Comparison of ENCODE assay signal across 2 fruit fly cellular contexts in genomic region chr3R:29682152-29682600, dm6.
TF ChIP-seq lines count a peak whose summit lies in the region.

CG7582 (minus strand) TSS chr3R:29682278.
Gycalpha99B (plus strand) TSS chr3R:29682503.

TF ChIP-seq in whole organism, embryonic, 481 proteins besides CTCF, POLR2A, EP300 and RAD21 (continued from another document):
- peak; percentile 22; the same call in 1 of the 2 replicates for TF ChIP-seq CG32532 (GFP tag; IDR thresholded peaks at IDR 0.05; lab: Robert Waterston, UW)
- TF ChIP-seq kni (GFP tag; optimal IDR thresholded peaks at IDR 0.05; lab: Kevin White, UChicago), result peak; percentile 49
- peak; percentile 71 for TF ChIP-seq nerfin-1 (tag; optimal IDR thresholded peaks at IDR 0.05; lab: Kevin White, UChicago)
- peak in 1 of 2 experiments; percentile 80 for TF ChIP-seq Pdp1 (GFP tag; optimal IDR thresholded peaks at IDR 0.05; lab: Kevin White, UChicago)
- TF ChIP-seq btn (GFP tag; optimal IDR thresholded peaks at IDR 0.05; lab: Kevin White, UChicago), result no peak
- peak; percentile 91; the same call in 2 of the 4 replicates for TF ChIP-seq chinmo (GFP tag; IDR thresholded peaks at IDR 0.05; lab: Robert Waterston, UW; ENCODE audit: partially characterized antibody)
- no peak for TF ChIP-seq bsh (GFP tag; optimal IDR thresholded peaks at IDR 0.05; lab: Kevin White, UChicago)
- TF ChIP-seq Lim3 (GFP tag; IDR thresholded peaks at IDR 0.05; lab: Robert Waterston, UW), result no peak
- no peak for TF ChIP-seq Oaz (GFP tag; IDR thresholded peaks at IDR 0.05; lab: Robert Waterston, UW)
- TF ChIP-seq Trl (optimal IDR thresholded peaks at IDR 0.05; lab: Kevin White, UChicago), result peak; percentile 87 to 89
- no peak for TF ChIP-seq Trl (GFP tag; optimal IDR thresholded peaks at IDR 0.05; lab: Kevin White, UChicago)
- peak; percentile 35; the same call in 1 of the 4 replicates for TF ChIP-seq Dll (GFP tag; IDR thresholded peaks at IDR 0.05; lab: Robert Waterston, UW; ENCODE audit: partially characterized antibody)
- TF ChIP-seq ac (GFP tag; optimal IDR thresholded peaks at IDR 0.05; lab: Kevin White, UChicago), result no peak
- TF ChIP-seq CG8944 (GFP tag; optimal IDR thresholded peaks at IDR 0.05; lab: Kevin White, UChicago), result no peak
- peak; percentile 44 for TF ChIP-seq nom (GFP tag; optimal IDR thresholded peaks at IDR 0.05; lab: Kevin White, UChicago)
- TF ChIP-seq Blimp-1 (GFP tag; optimal IDR thresholded peaks at IDR 0.05; lab: Kevin White, UChicago), result peak; percentile 99
- peak; percentile 82 for TF ChIP-seq CG6689 (GFP tag; IDR thresholded peaks at IDR 0.05; lab: Robert Waterston, UW)
- TF ChIP-seq cg (GFP tag; optimal IDR thresholded peaks at IDR 0.05; lab: Kevin White, UChicago), result peak; percentile 48
- no peak for TF ChIP-seq maf-S (GFP tag; optimal IDR thresholded peaks at IDR 0.05; lab: Kevin White, UChicago)
- peak; percentile 99 for TF ChIP-seq scrt (GFP tag; optimal IDR thresholded peaks at IDR 0.05; lab: Kevin White, UChicago)
- TF ChIP-seq CG13775 (GFP tag; optimal IDR thresholded peaks at IDR 0.05; lab: Kevin White, UChicago), result no peak
- TF ChIP-seq crol (GFP tag; IDR thresholded peaks at IDR 0.05; lab: Robert Waterston, UW), result peak; percentile 41; the same call in 1 of the 2 replicates
- TF ChIP-seq abd-A (tag; optimal IDR thresholded peaks at IDR 0.05; lab: Kevin White, UChicago), result peak; percentile 24

TF ChIP-seq in whole organism, prepupa, 60 proteins besides CTCF, POLR2A, EP300 and RAD21 (continued from another document):
- TF ChIP-seq acj6 (GFP tag; optimal IDR thresholded peaks at IDR 0.05; lab: Kevin White, UChicago) (no peak), topi (GFP tag; optimal IDR thresholded peaks at IDR 0.05; lab: Kevin White, UChicago) (no peak), CG11762 (GFP tag; optimal IDR thresholded peaks at IDR 0.05; lab: Kevin White, UChicago; ENCODE audit: insufficient read depth) (no peak), Sox102F (GFP tag; optimal IDR thresholded peaks at IDR 0.05; lab: Kevin White, UChicago) (peak; percentile 51), esn (GFP tag; optimal IDR thresholded peaks at IDR 0.05; lab: Kevin White, UChicago) (no peak), ss (GFP tag; optimal IDR thresholded peaks at IDR 0.05; lab: Kevin White, UChicago) (no peak), lz (GFP tag; optimal IDR thresholded peaks at IDR 0.05; lab: Kevin White, UChicago) (no peak), CG6792 (GFP tag; optimal IDR thresholded peaks at IDR 0.05; lab: Kevin White, UChicago) (no peak), CG7368 (GFP tag; optimal IDR thresholded peaks at IDR 0.05; lab: Kevin White, UChicago) (no peak), Eip93F (GFP tag; optimal IDR thresholded peaks at IDR 0.05; lab: Kevin White, UChicago) (no peak), net (GFP tag; optimal IDR thresholded peaks at IDR 0.05; lab: Kevin White, UChicago) (no peak), Ets96B (tag; optimal IDR thresholded peaks at IDR 0.05; lab: Kevin White, UChicago) (no peak), fkh (GFP tag; optimal IDR thresholded peaks at IDR 0.05; lab: Kevin White, UChicago) (no peak), CG32006 (GFP tag; optimal IDR thresholded peaks at IDR 0.05; lab: Kevin White, UChicago) (no peak), CG11902 (GFP tag; optimal IDR thresholded peaks at IDR 0.05; lab: Kevin White, UChicago) (no peak), CG11294 (GFP tag; IDR thresholded peaks at IDR 0.05; lab: Robert Waterston, UW) (no peak), CG16779 (tag; optimal IDR thresholded peaks at IDR 0.05; lab: Kevin White, UChicago) (peak; percentile 23), CG6854 (GFP tag; optimal IDR thresholded peaks at IDR 0.05; lab: Kevin White, UChicago) (peak; percentile 72), Blimp-1 (GFP tag; optimal IDR thresholded peaks at IDR 0.05; lab: Kevin White, UChicago) (peak; percentile 99), Met (GFP tag; optimal IDR thresholded peaks at IDR 0.05; lab: Kevin White, UChicago) (no peak), vri (GFP tag; optimal IDR thresholded peaks at IDR 0.05; lab: Kevin White, UChicago) (no peak), cyc (GFP tag; optimal IDR thresholded peaks at IDR 0.05; lab: Kevin White, UChicago) (no peak), CG8119 (GFP tag; IDR thresholded peaks at IDR 0.05; lab: Robert Waterston, UW) (peak; percentile 63; the same call in 2 of the 3 replicates), Smox (GFP tag; optimal IDR thresholded peaks at IDR 0.05; lab: Kevin White, UChicago) (no peak), CG4318 (GFP tag; optimal IDR thresholded peaks at IDR 0.05; lab: Kevin White, UChicago) (no peak), spab (GFP tag; optimal IDR thresholded peaks at IDR 0.05; lab: Kevin White, UChicago) (no peak), Eip78C (GFP tag; lab: Kevin White, UChicago) (peak; percentile 55), Hr38 (GFP tag; optimal IDR thresholded peaks at IDR 0.05; lab: Kevin White, UChicago) (no peak), dsx (GFP tag; optimal IDR thresholded peaks at IDR 0.05; lab: Kevin White, UChicago; ENCODE audit: poor library complexity, severe bottlenecking) (peak; percentile 6), svp (GFP tag; lab: Kevin White, UChicago) (peak; percentile 90), achi (GFP tag; optimal IDR thresholded peaks at IDR 0.05; lab: Kevin White, UChicago) (no peak), CG31627 (GFP tag; optimal IDR thresholded peaks at IDR 0.05; lab: Kevin White, UChicago) (no peak), Lpt (GFP tag; optimal IDR thresholded peaks at IDR 0.05; lab: Kevin White, UChicago) (no peak), Eip75B (GFP tag; optimal IDR thresholded peaks at IDR 0.05; lab: Kevin White, UChicago) (no peak)
